Fruit fly (Drosophila melanogaster): ENCODE measurements around the gene CG14913.

DNA sequence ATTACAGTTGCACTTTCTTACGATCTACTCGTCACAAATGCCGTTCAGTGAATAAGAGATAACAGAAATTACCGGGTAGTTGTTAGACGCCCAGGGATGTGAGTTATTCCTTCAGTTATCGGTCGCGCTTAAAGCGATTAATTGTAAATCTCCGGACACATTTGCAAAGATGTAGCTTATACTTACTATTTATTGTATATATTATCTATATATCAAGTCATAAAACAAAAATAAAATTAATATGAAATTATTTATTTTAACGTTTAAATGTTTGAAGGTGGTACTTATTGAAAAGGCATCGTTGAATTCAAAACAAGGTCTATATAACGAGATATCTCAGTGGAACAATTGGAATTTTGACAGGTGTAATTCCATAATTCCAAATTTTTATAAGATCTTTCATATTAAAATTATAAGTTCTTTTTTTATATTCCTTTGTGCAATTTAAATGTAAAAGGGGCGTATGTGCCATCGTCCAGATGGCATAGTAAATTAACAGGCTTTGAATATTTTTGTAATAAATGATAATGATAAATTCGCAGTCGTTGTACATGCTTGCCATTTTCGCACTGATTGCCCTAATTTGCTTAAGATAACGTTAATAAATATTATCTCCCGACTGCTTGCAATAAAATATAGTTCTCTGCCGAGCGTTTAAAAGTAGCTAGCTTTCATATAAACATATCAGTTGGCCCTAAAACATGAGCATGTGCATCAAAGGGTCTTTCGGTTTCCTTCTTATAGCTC, 15.2 kb upstream of the CG14913 start, which contains the start of the genes aub and lectin-33A:
- TF ChIP-seq toe (GFP tag; optimal IDR thresholded peaks at IDR 0.05): no peak
- TF ChIP-seq cic (GFP tag; optimal IDR thresholded peaks at IDR 0.05): no peak
- no peak for TF ChIP-seq cnc (optimal IDR thresholded peaks at IDR 0.05)
- no peak for TF ChIP-seq CG7045 (GFP tag; optimal IDR thresholded peaks at IDR 0.05)
- TF ChIP-seq CG1620 (GFP tag; optimal IDR thresholded peaks at IDR 0.05): no peak
- TF ChIP-seq Crg-1 (GFP tag; optimal IDR thresholded peaks at IDR 0.05): no peak
- no peak for TF ChIP-seq bab1 (GFP tag; optimal IDR thresholded peaks at IDR 0.05)
- no peak for TF ChIP-seq kay (GFP tag; ENCODE audit: borderline replicate concordance)
- no peak for TF ChIP-seq pad (GFP tag; optimal IDR thresholded peaks at IDR 0.05)
- TF ChIP-seq CG14711 (tag; optimal IDR thresholded peaks at IDR 0.05): no peak
- TF ChIP-seq Mnt (GFP tag; optimal IDR thresholded peaks at IDR 0.05): no peak
- no peak for TF ChIP-seq tj (GFP tag; optimal IDR thresholded peaks at IDR 0.05)

All from whole organism, adult.